5 fruit fly cellular contexts compared by ENCODE assay signal in genomic region chrX:16931994-16932819, dm6.
A peak's percentile ranks its signal among the peaks of the same experiment; 100 is the strongest.
TF ChIP-seq lines count a peak whose summit lies in the region.

No protein-coding gene starts in this region.

- no peak for TF ChIP-seq CTCF in whole organism, embryonic (GFP tag; optimal IDR thresholded peaks at IDR 0.05; lab: Kevin White, UChicago)

TF ChIP-seq in whole organism, adult, 20 proteins besides CTCF, POLR2A, EP300 and RAD21:
- TF ChIP-seq Clk (GFP tag; optimal IDR thresholded peaks at IDR 0.05; lab: Kevin White, UChicago) (no peak), cic (GFP tag; optimal IDR thresholded peaks at IDR 0.05; lab: Kevin White, UChicago) (no peak), CG7101 (tag; optimal IDR thresholded peaks at IDR 0.05; lab: Kevin White, UChicago) (no peak), kay (GFP tag; lab: Kevin White, UChicago; ENCODE audit: borderline replicate concordance) (peak; percentile 27), CG14711 (tag; optimal IDR thresholded peaks at IDR 0.05; lab: Kevin White, UChicago) (no peak), Crg-1 (GFP tag; optimal IDR thresholded peaks at IDR 0.05; lab: Kevin White, UChicago) (no peak), tj (GFP tag; optimal IDR thresholded peaks at IDR 0.05; lab: Kevin White, UChicago) (no peak), toe (GFP tag; optimal IDR thresholded peaks at IDR 0.05; lab: Kevin White, UChicago) (no peak), pad (GFP tag; optimal IDR thresholded peaks at IDR 0.05; lab: Kevin White, UChicago) (no peak)
TF ChIP-seq in whole organism, adult: peak in this region for 1.

TF ChIP-seq in whole organism, embryonic, 481 proteins besides CTCF, POLR2A, EP300 and RAD21 (continues in another document):
- no peak for TF ChIP-seq CG17802 (tag; optimal IDR thresholded peaks at IDR 0.05; lab: Kevin White, UChicago)
- TF ChIP-seq CG7357 (GFP tag; IDR thresholded peaks at IDR 0.05; lab: Robert Waterston, UW), result no peak
- TF ChIP-seq CG15514 (GFP tag; optimal IDR thresholded peaks at IDR 0.05; lab: Kevin White, UChicago), result no peak
- peak; percentile 23 for TF ChIP-seq CG11504 (tag; optimal IDR thresholded peaks at IDR 0.05; lab: Kevin White, UChicago)
- TF ChIP-seq sc (optimal IDR thresholded peaks at IDR 0.05; lab: Kevin White, UChicago), result no peak
- no peak for TF ChIP-seq sc (GFP tag; optimal IDR thresholded peaks at IDR 0.05; lab: Kevin White, UChicago)
- no peak for TF ChIP-seq gsb-n (tag; optimal IDR thresholded peaks at IDR 0.05; lab: Kevin White, UChicago)
- no peak for TF ChIP-seq Ptx1 (GFP tag; IDR thresholded peaks at IDR 0.05; lab: Robert Waterston, UW)
- no peak for TF ChIP-seq Hsf (GFP tag; optimal IDR thresholded peaks at IDR 0.05; lab: Kevin White, UChicago)
- no peak for TF ChIP-seq BEAF-32 (GFP tag; optimal IDR thresholded peaks at IDR 0.05; lab: Kevin White, UChicago)
- TF ChIP-seq Med (GFP tag; lab: Kevin White, UChicago), result peak; percentile 62
- no peak for TF ChIP-seq Neu2 (GFP tag; optimal IDR thresholded peaks at IDR 0.05; lab: Kevin White, UChicago; ENCODE audit: borderline replicate concordance)
- no peak for TF ChIP-seq CG7987 (GFP tag; optimal IDR thresholded peaks at IDR 0.05; lab: Kevin White, UChicago)
- no peak for TF ChIP-seq crc (GFP tag; optimal IDR thresholded peaks at IDR 0.05; lab: Kevin White, UChicago)
- TF ChIP-seq ci (GFP tag; IDR thresholded peaks at IDR 0.05; lab: Robert Waterston, UW), result no peak
- no peak for TF ChIP-seq Oaz (GFP tag; IDR thresholded peaks at IDR 0.05; lab: Robert Waterston, UW)
- no peak for TF ChIP-seq CG6765 (GFP tag; optimal IDR thresholded peaks at IDR 0.05; lab: Kevin White, UChicago)
- TF ChIP-seq gsb (GFP tag; IDR thresholded peaks at IDR 0.05; lab: Robert Waterston, UW), result no peak
- no peak for TF ChIP-seq Deaf1 (tag; optimal IDR thresholded peaks at IDR 0.05; lab: Kevin White, UChicago)
- no peak for TF ChIP-seq sens (GFP tag; lab: Kevin White, UChicago)
- TF ChIP-seq sug (tag; optimal IDR thresholded peaks at IDR 0.05; lab: Kevin White, UChicago), result peak; percentile 74
- no peak for TF ChIP-seq CG15696 (tag; optimal IDR thresholded peaks at IDR 0.05; lab: Kevin White, UChicago)
- no peak for TF ChIP-seq Hey (tag; optimal IDR thresholded peaks at IDR 0.05; lab: Kevin White, UChicago)

TF ChIP-seq in whole organism, prepupa, 60 proteins besides CTCF, POLR2A, EP300 and RAD21 (continues in another document):
- TF ChIP-seq CG3032 (tag; optimal IDR thresholded peaks at IDR 0.05; lab: Kevin White, UChicago), result no peak
- TF ChIP-seq CG6163 (GFP tag; IDR thresholded peaks at IDR 0.05; lab: Robert Waterston, UW), result peak; percentile 51; the same call in 2 of the 3 replicates
- peak; percentile 47 for TF ChIP-seq Hr39 (GFP tag; optimal IDR thresholded peaks at IDR 0.05; lab: Kevin White, UChicago)
- no peak for TF ChIP-seq Lpt (GFP tag; optimal IDR thresholded peaks at IDR 0.05; lab: Kevin White, UChicago)
- TF ChIP-seq CG7368 (GFP tag; optimal IDR thresholded peaks at IDR 0.05; lab: Kevin White, UChicago), result peak; percentile 2
- TF ChIP-seq CG31627 (GFP tag; optimal IDR thresholded peaks at IDR 0.05; lab: Kevin White, UChicago), result peak; percentile 50
- TF ChIP-seq CG10669 (GFP tag; optimal IDR thresholded peaks at IDR 0.05; lab: Kevin White, UChicago), result peak; percentile 13
- TF ChIP-seq CG34406 (GFP tag; optimal IDR thresholded peaks at IDR 0.05; lab: Kevin White, UChicago), result peak; percentile 22
- no peak for TF ChIP-seq ss (GFP tag; optimal IDR thresholded peaks at IDR 0.05; lab: Kevin White, UChicago)
- peak; percentile 75 for TF ChIP-seq Eip78C (GFP tag; lab: Kevin White, UChicago)
- peak; percentile 23 for TF ChIP-seq CG3919 (GFP tag; optimal IDR thresholded peaks at IDR 0.05; lab: Kevin White, UChicago)
- peak; percentile 3 for TF ChIP-seq Eip75B (GFP tag; optimal IDR thresholded peaks at IDR 0.05; lab: Kevin White, UChicago)
- peak; percentile 2 for TF ChIP-seq pdm3 (GFP tag; optimal IDR thresholded peaks at IDR 0.05; lab: Kevin White, UChicago)
- TF ChIP-seq dsx (GFP tag; optimal IDR thresholded peaks at IDR 0.05; lab: Kevin White, UChicago; ENCODE audit: poor library complexity, severe bottlenecking), result no peak
- TF ChIP-seq OdsH (GFP tag; optimal IDR thresholded peaks at IDR 0.05; lab: Kevin White, UChicago), result peak; percentile 31
- no peak for TF ChIP-seq CG32006 (GFP tag; optimal IDR thresholded peaks at IDR 0.05; lab: Kevin White, UChicago)
- peak; percentile 80 for TF ChIP-seq svp (GFP tag; lab: Kevin White, UChicago)
- TF ChIP-seq Sox15 (GFP tag; optimal IDR thresholded peaks at IDR 0.05; lab: Kevin White, UChicago), result peak; percentile 23
- TF ChIP-seq dac (GFP tag; optimal IDR thresholded peaks at IDR 0.05; lab: Kevin White, UChicago), result no peak
- TF ChIP-seq Sox102F (GFP tag; optimal IDR thresholded peaks at IDR 0.05; lab: Kevin White, UChicago), result peak; percentile 45
- TF ChIP-seq Ets96B (tag; optimal IDR thresholded peaks at IDR 0.05; lab: Kevin White, UChicago), result peak; percentile 33
- no peak for TF ChIP-seq Sox14 (GFP tag; optimal IDR thresholded peaks at IDR 0.05; lab: Kevin White, UChicago)

TF ChIP-seq in whole organism, pupa, 21 proteins besides CTCF, POLR2A, EP300 and RAD21:
- TF ChIP-seq D1 (tag; optimal IDR thresholded peaks at IDR 0.05; lab: Kevin White, UChicago) (no peak), EcR (GFP tag; optimal IDR thresholded peaks at IDR 0.05; lab: Kevin White, UChicago) (no peak), CG9948 (tag; optimal IDR thresholded peaks at IDR 0.05; lab: Kevin White, UChicago) (peak; percentile 17), CG14655 (GFP tag; optimal IDR thresholded peaks at IDR 0.05; lab: Kevin White, UChicago) (no peak), gl (tag; optimal IDR thresholded peaks at IDR 0.05; lab: Kevin White, UChicago) (no peak), CG17806 (tag; optimal IDR thresholded peaks at IDR 0.05; lab: Kevin White, UChicago) (peak; percentile 29), fd96Ca (GFP tag; IDR thresholded peaks at IDR 0.05; lab: Robert Waterston, UW) (no peak; the same call in 2 of the 3 replicates), rn (GFP tag; IDR thresholded peaks at IDR 0.05; lab: Robert Waterston, UW) (no peak), CG8159 (tag; optimal IDR thresholded peaks at IDR 0.05; lab: Kevin White, UChicago) (peak; percentile 23), Pif1B (GFP tag; optimal IDR thresholded peaks at IDR 0.05; lab: Kevin White, UChicago) (no peak), Pif1A (GFP tag; optimal IDR thresholded peaks at IDR 0.05; lab: Kevin White, UChicago) (no peak), CG4496 (GFP tag; IDR thresholded peaks at IDR 0.05; lab: Robert Waterston, UW) (no peak), CG34367 (tag; optimal IDR thresholded peaks at IDR 0.05; lab: Kevin White, UChicago) (peak; percentile 29), CG13204 (GFP tag; optimal IDR thresholded peaks at IDR 0.05; lab: Kevin White, UChicago) (no peak), CG10348 (GFP tag; IDR thresholded peaks at IDR 0.05; lab: Robert Waterston, UW) (no peak), Snoo (tag; optimal IDR thresholded peaks at IDR 0.05; lab: Kevin White, UChicago) (no peak), CG8301 (tag; optimal IDR thresholded peaks at IDR 0.05; lab: Kevin White, UChicago) (no peak), CG15710 (tag; optimal IDR thresholded peaks at IDR 0.05; lab: Kevin White, UChicago) (peak; percentile 16)

TF ChIP-seq in whole organism, wandering third instar larva, 38 proteins besides CTCF, POLR2A, EP300 and RAD21 (continues in another document):
- TF ChIP-seq psq (GFP tag; optimal IDR thresholded peaks at IDR 0.05; lab: Kevin White, UChicago), result no peak
- TF ChIP-seq lola (GFP tag; optimal IDR thresholded peaks at IDR 0.05; lab: Kevin White, UChicago), result no peak
- no peak for TF ChIP-seq Hr83 (GFP tag; optimal IDR thresholded peaks at IDR 0.05; lab: Kevin White, UChicago; ENCODE audit: poor library complexity, severe bottlenecking)
- TF ChIP-seq Mio (GFP tag; optimal IDR thresholded peaks at IDR 0.05; lab: Kevin White, UChicago), result no peak
- no peak for TF ChIP-seq sv (GFP tag; optimal IDR thresholded peaks at IDR 0.05; lab: Kevin White, UChicago)
- no peak for TF ChIP-seq Rel (GFP tag; optimal IDR thresholded peaks at IDR 0.05; lab: Kevin White, UChicago)
- TF ChIP-seq Rel (tag; optimal IDR thresholded peaks at IDR 0.05; lab: Kevin White, UChicago), result peak; percentile 90
- no peak for TF ChIP-seq CrebA (GFP tag; optimal IDR thresholded peaks at IDR 0.05; lab: Kevin White, UChicago; ENCODE audit: borderline replicate concordance)
- no peak for TF ChIP-seq dmrt93B (GFP tag; optimal IDR thresholded peaks at IDR 0.05; lab: Kevin White, UChicago)
- no peak for TF ChIP-seq Abd-B (GFP tag; optimal IDR thresholded peaks at IDR 0.05; lab: Kevin White, UChicago)
- no peak for TF ChIP-seq CG32264 (GFP tag; optimal IDR thresholded peaks at IDR 0.05; lab: Kevin White, UChicago)
- TF ChIP-seq OdsH (GFP tag; optimal IDR thresholded peaks at IDR 0.05; lab: Kevin White, UChicago), result no peak
- TF ChIP-seq woc (GFP tag; optimal IDR thresholded peaks at IDR 0.05; lab: Kevin White, UChicago), result no peak
- no peak for TF ChIP-seq brk (GFP tag; optimal IDR thresholded peaks at IDR 0.05; lab: Kevin White, UChicago)
- TF ChIP-seq N (GFP tag; optimal IDR thresholded peaks at IDR 0.05; lab: Kevin White, UChicago), result no peak
- peak; percentile 1 for TF ChIP-seq rgr (GFP tag; optimal IDR thresholded peaks at IDR 0.05; lab: Kevin White, UChicago)
- TF ChIP-seq Hr78 (GFP tag; optimal IDR thresholded peaks at IDR 0.05; lab: Kevin White, UChicago), result no peak
- TF ChIP-seq GATAd (GFP tag; optimal IDR thresholded peaks at IDR 0.05; lab: Kevin White, UChicago), result no peak
- peak in 1 of 2 experiments; percentile 33 for TF ChIP-seq foxo (GFP tag; optimal IDR thresholded peaks at IDR 0.05; lab: Kevin White, UChicago)
- TF ChIP-seq ey (GFP tag; optimal IDR thresholded peaks at IDR 0.05; lab: Kevin White, UChicago), result no peak
- TF ChIP-seq CG9705 (GFP tag; optimal IDR thresholded peaks at IDR 0.05; lab: Kevin White, UChicago), result peak; percentile 14
- TF ChIP-seq Jra (GFP tag; optimal IDR thresholded peaks at IDR 0.05; lab: Kevin White, UChicago), result no peak
- no peak for TF ChIP-seq dl (GFP tag; optimal IDR thresholded peaks at IDR 0.05; lab: Kevin White, UChicago; ENCODE audit: insufficient read depth in 1 of 2, partially characterized antibody in 2 of 2)
- no peak for TF ChIP-seq dsf (GFP tag; optimal IDR thresholded peaks at IDR 0.05; lab: Kevin White, UChicago; ENCODE audit: borderline replicate concordance)
- TF ChIP-seq jim (GFP tag; optimal IDR thresholded peaks at IDR 0.05; lab: Kevin White, UChicago), result no peak
- TF ChIP-seq usp (GFP tag; optimal IDR thresholded peaks at IDR 0.05; lab: Kevin White, UChicago), result no peak
- TF ChIP-seq sage (GFP tag; optimal IDR thresholded peaks at IDR 0.05; lab: Kevin White, UChicago), result no peak
- TF ChIP-seq br (GFP tag; optimal IDR thresholded peaks at IDR 0.05; lab: Kevin White, UChicago), result no peak
- TF ChIP-seq tai (GFP tag; optimal IDR thresholded peaks at IDR 0.05; lab: Kevin White, UChicago), result no peak
- no peak for TF ChIP-seq Vsx2 (GFP tag; optimal IDR thresholded peaks at IDR 0.05; lab: Kevin White, UChicago; ENCODE audit: partially characterized antibody)
- TF ChIP-seq Hnf4 (GFP tag; optimal IDR thresholded peaks at IDR 0.05; lab: Kevin White, UChicago), result no peak
- TF ChIP-seq Myc (optimal IDR thresholded peaks at IDR 0.05; lab: Kevin White, UChicago), result peak; percentile 33
